Worm (Caenorhabditis elegans) whole organism, midembryonic: ENCODE measurements around the gene patr-1.

Experiments
- T22C8.4 ChIP-seq: fragments of 200-800 bp; sonication (Bioruptor generic); IDR thresholded peaks from 2 replicates; pipeline ENCODE4 v1.3.6; 2022; ENCODE audit warnings: missing genetic modification characterization, missing compliant biosample characterization
- flt-1 ChIP-seq: fragments of 200-800 bp; sonication (Bioruptor generic); IDR thresholded peaks from 2 replicates; pipeline ENCODE4 v1.3.6; 2022; ENCODE audit warnings: missing genetic modification characterization, missing compliant biosample characterization
- klf-2 ChIP-seq: fragments of 200-800 bp; sonication (Bioruptor generic); conservative IDR thresholded peaks from 2 replicates; pipeline ENCODE4 v1.3.6; 2022; ENCODE audit warnings: missing genetic modification reagents, missing genetic modification characterization, missing compliant biosample characterization
- med-1 ChIP-seq: sonication (generic microtip); optimal IDR thresholded peaks from 2 replicates; lab custom pipeline; 2017; ENCODE audit warnings: missing genetic modification characterization, mild to moderate bottlenecking, missing compliant biosample characterization, antibody characterized with exemption, missing genetic modification reagents; ENCODE audit not compliant: insufficient read depth
- ref-1 ChIP-seq: fragments of 200-800 bp; sonication (Bioruptor generic); conservative IDR thresholded peaks from 2 replicates; pipeline ENCODE4 v1.3.6; 2022; ENCODE audit warnings: missing genetic modification reagents, missing genetic modification characterization, missing compliant biosample characterization
- tab-1 ChIP-seq: fragments of 200-800 bp; sonication (Bioruptor generic); IDR thresholded peaks from 2 replicates; pipeline ENCODE4 v1.3.6; 2022; ENCODE audit warnings: missing genetic modification characterization, missing compliant biosample characterization
- ztf-23 ChIP-seq: fragments of 200-800 bp; sonication (Bioruptor generic); IDR thresholded peaks from 2 replicates; pipeline ENCODE4 v1.3.6; 2022; ENCODE audit warnings: missing genetic modification reagents, missing genetic modification characterization, missing compliant biosample characterization
- ztf-29 ChIP-seq: fragments of 200-800 bp; sonication (Bioruptor generic); IDR thresholded peaks from 2 replicates; pipeline ENCODE4 v1.3.6; 2022; ENCODE audit warnings: missing genetic modification reagents, missing genetic modification characterization, missing compliant biosample characterization

ce11 chrII:11732513-11732912 lies 45.2 kb downstream of the patr-1 start, which contains the start of gene F13D12.8:
- TF ChIP-seq med-1 (GFP tag; lab: Kevin White, UChicago) (no peak), flt-1 (GFP tag; lab: Robert Waterston, UW) (no peak), ref-1 (no peak), tab-1 (GFP tag; lab: Robert Waterston, UW) (no peak), ztf-29 (no peak), T22C8.4 (GFP tag; lab: Robert Waterston, UW) (no peak), ztf-23 (GFP tag; lab: Robert Waterston, UW) (no peak), klf-2 (GFP tag; lab: Robert Waterston, UW) (no peak)
